Fruit fly (Drosophila melanogaster) whole organism, embryonic: ENCODE results near the gene cbt.
A peak's percentile ranks its signal among the peaks of the same experiment; 100 is the strongest.

Source experiments
- Abd-B ChIP-seq: fragments of 200-800 bp; sonication (Bioruptor generic); optimal IDR thresholded peaks from 2 replicates; lab custom pipeline; 2018; ENCODE audit warnings: missing biosample characterization, mild to moderate bottlenecking, missing genetic modification characterization, moderate library complexity
- BEAF-32 ChIP-seq: fragments of 200-800 bp; sonication (Bioruptor generic); optimal IDR thresholded peaks from 3 replicates; lab custom pipeline; 2017; ENCODE audit warnings: missing biosample characterization, missing genetic modification characterization, mild to moderate bottlenecking, moderate library complexity, missing genetic modification reagents
- Bdp1 ChIP-seq: fragments of 200-800 bp; sonication (Bioruptor generic); optimal IDR thresholded peaks from 3 replicates; lab custom pipeline; 2016; ENCODE audit warnings: missing biosample characterization, missing genetic modification characterization
- BtbVII ChIP-seq: fragments of 200-800 bp; sonication (Bioruptor generic); optimal IDR thresholded peaks from 3 replicates; lab custom pipeline; 2017; ENCODE audit warnings: missing biosample characterization, mild to moderate bottlenecking, missing genetic modification characterization
- CG10543 ChIP-seq: fragments of 200-800 bp; sonication (Bioruptor generic); optimal IDR thresholded peaks from 3 replicates; lab custom pipeline; 2017; ENCODE audit warnings: missing biosample characterization, mild to moderate bottlenecking, missing genetic modification characterization, moderate library complexity
- CG12155 ChIP-seq: fragments of 200-800 bp; sonication (Bioruptor generic); optimal IDR thresholded peaks from 3 replicates; lab custom pipeline; 2016; ENCODE audit warnings: missing biosample characterization, missing genetic modification characterization
- CG12391 ChIP-seq: fragments of 200-800 bp; sonication (Bioruptor generic); optimal IDR thresholded peaks from 3 replicates; lab custom pipeline; 2018; ENCODE audit warnings: missing biosample characterization, mild to moderate bottlenecking, missing genetic modification characterization, moderate library complexity
- CG13775 ChIP-seq: fragments of 200-800 bp; sonication (Bioruptor generic); optimal IDR thresholded peaks from 3 replicates; lab custom pipeline; 2017; ENCODE audit warnings: missing biosample characterization, mild to moderate bottlenecking, missing genetic modification characterization
- CG15479 ChIP-seq: fragments of 200-800 bp; sonication (Bioruptor generic); optimal IDR thresholded peaks from 3 replicates; lab custom pipeline; 2019; ENCODE audit warnings: missing biosample characterization, mild to moderate bottlenecking, missing genetic modification characterization, moderate library complexity
- CG15601 ChIP-seq: fragments of 200-800 bp; sonication (Bioruptor generic); optimal IDR thresholded peaks from 3 replicates; lab custom pipeline; 2019; ENCODE audit warnings: missing biosample characterization, mild to moderate bottlenecking, missing genetic modification characterization, moderate library complexity
- CG17612 ChIP-seq: fragments of 200-800 bp; sonication (Bioruptor generic); IDR thresholded peaks from 2 replicates; pipeline ENCODE4 v1.3.6; 2022; ENCODE audit warnings: missing biosample characterization, missing genetic modification characterization
- CG2202 ChIP-seq: fragments of 200-800 bp; sonication (Bioruptor generic); optimal IDR thresholded peaks from 2 replicates; lab custom pipeline; 2018; ENCODE audit warnings: missing biosample characterization, mild to moderate bottlenecking, missing genetic modification characterization
- CG2889 ChIP-seq: fragments of 200-800 bp; sonication (Bioruptor generic); IDR thresholded peaks from 3 replicates; pipeline ENCODE4 v1.3.6; 2022; ENCODE audit warnings: missing biosample characterization, missing genetic modification characterization
- CG31441 ChIP-seq: fragments of 200-800 bp; sonication (Bioruptor generic); IDR thresholded peaks from 2 replicates; pipeline ENCODE4 v1.3.6; 2022; ENCODE audit warnings: missing biosample characterization, missing genetic modification characterization
- CG3726 ChIP-seq: fragments of 200-800 bp; sonication (Bioruptor generic); IDR thresholded peaks from 3 replicates; pipeline ENCODE4, ENCODE4 v1.3.6; 2022; ENCODE audit warnings: missing biosample characterization, missing genetic modification characterization
- CG4617 ChIP-seq: fragments of 200-800 bp; sonication (Bioruptor generic); optimal IDR thresholded peaks from 3 replicates; lab custom pipeline; 2016; ENCODE audit warnings: missing biosample characterization, missing genetic modification characterization, borderline replicate concordance
- CG5180 ChIP-seq: fragments of 200-800 bp; sonication (Bioruptor generic); optimal IDR thresholded peaks from 3 replicates; lab custom pipeline; 2017; ENCODE audit warnings: missing biosample characterization, missing genetic modification characterization, mild to moderate bottlenecking, moderate library complexity, missing genetic modification reagents
- CG6813 ChIP-seq: fragments of 200-800 bp; sonication (Bioruptor generic); optimal IDR thresholded peaks from 2 replicates; lab custom pipeline; 2017; ENCODE audit warnings: missing biosample characterization, missing genetic modification characterization, mild to moderate bottlenecking, moderate library complexity, missing genetic modification reagents
- CG7271 ChIP-seq: fragments of 200-800 bp; sonication (Bioruptor generic); optimal IDR thresholded peaks from 2 replicates; lab custom pipeline; 2018; ENCODE audit warnings: missing biosample characterization, mild to moderate bottlenecking, missing genetic modification characterization, moderate library complexity
- CG8765 ChIP-seq: fragments of 200-800 bp; sonication (Bioruptor generic); IDR thresholded peaks from 2 replicates; pipeline ENCODE4 v1.3.6; 2022; ENCODE audit warnings: missing biosample characterization, missing genetic modification characterization
- Eip74EF ChIP-seq, 2 experiments: fragments of 200-800 bp in 1 of 2; fragments of >200 bp in 1 of 2; sonication (Bioruptor generic) in 1 of 2; optimal IDR thresholded peaks; 2 replicates each; lab custom pipeline; 2017 to 2019; ENCODE audit warnings: missing biosample characterization in 2 of 2, missing genetic modification characterization in 2 of 2, mild to moderate bottlenecking in 1 of 2, moderate library complexity in 1 of 2
- H2.0 ChIP-seq: fragments of 200-800 bp; sonication (Bioruptor generic); IDR thresholded peaks from 2 replicates; pipeline ENCODE4 v1.3.6; 2022; ENCODE audit warnings: missing biosample characterization, missing genetic modification characterization
- HLH4C ChIP-seq: fragments of 200-800 bp; sonication (Bioruptor generic); IDR thresholded peaks from 3 replicates; pipeline ENCODE4 v1.3.6; 2022; ENCODE audit warnings: missing biosample characterization, missing genetic modification characterization; ENCODE audit not compliant: partially characterized antibody
- HLH54F ChIP-seq: fragments of 200-800 bp; sonication (Bioruptor generic); optimal IDR thresholded peaks from 3 replicates; lab custom pipeline; 2016; ENCODE audit warnings: missing biosample characterization, missing genetic modification characterization
- Lpt ChIP-seq: fragments of >200 bp; optimal IDR thresholded peaks from 2 replicates; lab custom pipeline; 2018; ENCODE audit warnings: missing biosample characterization, missing genetic modification characterization
- Oaz ChIP-seq: fragments of 200-800 bp; sonication (Bioruptor generic); IDR thresholded peaks from 2 replicates; pipeline ENCODE4 v1.3.6; 2022; ENCODE audit warnings: missing biosample characterization, missing genetic modification characterization
- Rfx ChIP-seq: fragments of 200-800 bp; sonication (Bioruptor generic); IDR thresholded peaks from 2 replicates; pipeline ENCODE4 v1.3.6; 2022; ENCODE audit warnings: missing biosample characterization, missing genetic modification characterization
- aop ChIP-seq: fragments of 200-800 bp; sonication (Bioruptor generic); IDR thresholded peaks from 2 replicates; pipeline ENCODE4 v1.3.6; 2022; ENCODE audit warnings: missing biosample characterization, missing genetic modification characterization
- bigmax ChIP-seq: fragments of 200-800 bp; sonication (Bioruptor generic); optimal IDR thresholded peaks from 2 replicates; lab custom pipeline; 2018; ENCODE audit warnings: missing biosample characterization, mild to moderate bottlenecking, missing genetic modification characterization
- da ChIP-seq: fragments of 200-800 bp; sonication (Bioruptor generic); optimal IDR thresholded peaks from 2 replicates; lab custom pipeline; 2016; ENCODE audit warnings: missing biosample characterization, missing genetic modification characterization
- dan ChIP-seq: fragments of 200-800 bp; sonication (Bioruptor generic); IDR thresholded peaks from 2 replicates; pipeline ENCODE4 v1.3.6; 2022; ENCODE audit warnings: missing biosample characterization, missing genetic modification characterization
- dmrt11E ChIP-seq: fragments of 200-800 bp; sonication (Bioruptor generic); optimal IDR thresholded peaks from 3 replicates; lab custom pipeline; 2018; ENCODE audit warnings: missing biosample characterization, mild to moderate bottlenecking, missing genetic modification characterization, moderate library complexity
- dmrt99B ChIP-seq: fragments of 200-800 bp; sonication (Bioruptor generic); optimal IDR thresholded peaks from 2 replicates; lab custom pipeline; 2018; ENCODE audit warnings: missing biosample characterization, mild to moderate bottlenecking, missing genetic modification characterization, moderate library complexity
- fd96Cb ChIP-seq: fragments of 200-800 bp; sonication (Bioruptor generic); optimal IDR thresholded peaks from 2 replicates; lab custom pipeline; 2018; ENCODE audit warnings: missing biosample characterization, mild to moderate bottlenecking, missing genetic modification characterization, moderate library complexity
- fru ChIP-seq: fragments of >200 bp; optimal IDR thresholded peaks from 2 replicates; lab custom pipeline; 2017
- gcm2 ChIP-seq: fragments of 200-800 bp; sonication (Bioruptor generic); optimal IDR thresholded peaks from 2 replicates; lab custom pipeline; 2016; ENCODE audit warnings: missing biosample characterization, missing genetic modification characterization
- ham ChIP-seq: fragments of 200-800 bp; sonication (Bioruptor generic); IDR thresholded peaks from 2 replicates; pipeline ENCODE4 v1.3.6; 2022; ENCODE audit warnings: missing biosample characterization, missing genetic modification characterization
- hbn ChIP-seq: fragments of 200-800 bp; sonication (Bioruptor generic); IDR thresholded peaks from 2 replicates; pipeline ENCODE4 v1.3.6; 2022; ENCODE audit warnings: missing biosample characterization, missing genetic modification characterization; ENCODE audit not compliant: partially characterized antibody
- pan ChIP-seq, 4 experiments: fragments of >200 bp in 3 of 4; fragments of 200-800 bp in 1 of 4; sonication (Bioruptor generic) in 1 of 4; optimal IDR thresholded peaks in 3 of 4; IDR thresholded peaks in 1 of 4; 2 replicates each; pipeline versions ENCODE4 v1.3.6 to Lab custom; 2017 to 2022; ENCODE audit warnings: missing biosample characterization in 2 of 4, missing genetic modification characterization in 2 of 4, mixed read lengths in 1 of 4
- schlank ChIP-seq: fragments of 200-800 bp; sonication (Bioruptor generic); optimal IDR thresholded peaks from 2 replicates; lab custom pipeline; 2018; ENCODE audit warnings: missing biosample characterization, mild to moderate bottlenecking, missing genetic modification characterization
- sd ChIP-seq: fragments of 200-800 bp; sonication (Bioruptor generic); optimal IDR thresholded peaks from 3 replicates; lab custom pipeline; 2018; ENCODE audit warnings: missing biosample characterization, mild to moderate bottlenecking, missing genetic modification characterization, moderate library complexity
- sim ChIP-seq: fragments of 200-800 bp; sonication (Bioruptor generic); IDR thresholded peaks from 2 replicates; pipeline ENCODE4 v1.3.6; 2022; ENCODE audit warnings: missing biosample characterization, missing genetic modification characterization
- stwl ChIP-seq: fragments of 200-800 bp; sonication (Bioruptor generic); optimal IDR thresholded peaks from 3 replicates; lab custom pipeline; 2018; ENCODE audit warnings: missing biosample characterization, mild to moderate bottlenecking, missing genetic modification characterization, moderate library complexity
- tgo ChIP-seq: fragments of 200-800 bp; sonication (Bioruptor generic); IDR thresholded peaks from 3 replicates; pipeline ENCODE4 v1.3.6; 2022; ENCODE audit warnings: missing biosample characterization, missing genetic modification characterization
- tll ChIP-seq, 2 experiments: fragments of 200-800 bp in 1 of 2; fragments of >200 bp in 1 of 2; sonication (Bioruptor generic) in 1 of 2; optimal IDR thresholded peaks; 2 replicates each; lab custom pipeline; 2017 to 2019; ENCODE audit warnings: missing biosample characterization in 2 of 2, missing genetic modification characterization in 2 of 2, mild to moderate bottlenecking in 1 of 2, moderate library complexity in 1 of 2
- unc-4 ChIP-seq: fragments of 200-800 bp; sonication (Bioruptor generic); IDR thresholded peaks from 2 replicates; pipeline ENCODE4 v1.3.6; 2022; ENCODE audit warnings: missing biosample characterization, missing genetic modification characterization; ENCODE audit not compliant: partially characterized antibody
- vvl ChIP-seq: fragments of 200-800 bp; sonication (Bioruptor generic); IDR thresholded peaks from 2 replicates; pipeline ENCODE4 v1.3.6; 2022; ENCODE audit warnings: missing biosample characterization, missing genetic modification characterization
- wek ChIP-seq: fragments of 200-800 bp; sonication (Bioruptor generic); optimal IDR thresholded peaks from 3 replicates; lab custom pipeline; 2018; ENCODE audit warnings: missing biosample characterization, mild to moderate bottlenecking, missing genetic modification characterization, moderate library complexity
- yki ChIP-seq: fragments of >200 bp; optimal IDR thresholded peaks from 3 replicates; lab custom pipeline; 2018

The cbt gene

DNA sequence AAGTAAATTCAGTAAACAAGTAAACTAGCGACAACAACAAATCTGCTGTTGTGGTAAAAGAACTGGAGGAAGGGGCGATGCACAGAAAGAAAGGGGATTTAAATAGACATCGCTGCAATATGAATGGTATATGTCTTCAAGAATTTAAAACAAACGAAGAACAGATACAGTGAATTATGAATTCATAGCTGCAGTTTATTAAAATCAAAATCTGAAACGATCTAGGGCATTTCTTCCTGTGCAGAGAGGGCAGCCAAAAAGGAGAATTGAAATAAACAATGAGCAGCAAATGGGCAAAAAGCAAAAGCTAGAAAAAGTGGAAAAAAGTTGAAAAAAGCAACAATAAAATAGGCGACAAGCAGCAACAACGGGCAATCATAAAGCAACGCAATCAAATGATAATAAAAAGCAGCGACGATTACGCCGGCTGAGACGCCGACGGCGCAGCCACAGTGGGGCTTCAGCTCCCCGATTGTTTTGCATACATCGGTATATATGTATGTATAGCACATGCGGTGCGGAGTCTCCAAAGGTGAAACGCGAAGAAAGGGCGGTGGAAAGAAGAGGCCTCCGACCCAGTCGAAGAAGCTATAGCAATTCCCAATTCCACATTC lies 10.6 kb downstream of the cbt start (continued):
- TF ChIP-seq Abd-B (GFP tag; lab: Kevin White, UChicago), result peak; percentile 39
- TF ChIP-seq CG31441 (GFP tag; lab: Robert Waterston, UW), result peak; percentile 79
- peak; percentile 30 for TF ChIP-seq sd (tag; lab: Kevin White, UChicago)
- TF ChIP-seq HLH54F (GFP tag; lab: Kevin White, UChicago), result peak; percentile 78
- TF ChIP-seq dmrt99B (tag; lab: Kevin White, UChicago), result peak; percentile 86
- no peak for TF ChIP-seq fru (lab: Kevin White, UChicago)
- peak; percentile 63 for TF ChIP-seq CG17612 (GFP tag; lab: Robert Waterston, UW)
- no peak for TF ChIP-seq CG3726 (GFP tag; lab: Robert Waterston, UW)
- TF ChIP-seq Eip74EF (GFP tag; optimal IDR thresholded peaks at IDR 0.05; lab: Kevin White, UChicago), result peak in 1 of 2 experiments; percentile 65
- TF ChIP-seq fd96Cb, result peak; percentile 79
- TF ChIP-seq CG12391 (tag; lab: Kevin White, UChicago), result peak; percentile 77
- no peak for TF ChIP-seq hbn (GFP tag; lab: Robert Waterston, UW)
- peak; percentile 70 for TF ChIP-seq CG12155
- TF ChIP-seq unc-4 (GFP tag; lab: Robert Waterston, UW), result no peak
- no peak for TF ChIP-seq stwl (tag; lab: Kevin White, UChicago)
- TF ChIP-seq CG4617 (GFP tag; lab: Kevin White, UChicago), result no peak
- peak; percentile 53; the same call in 1 of the 2 replicates for TF ChIP-seq CG8765 (GFP tag; lab: Robert Waterston, UW)
- peak; percentile 66 for TF ChIP-seq CG15601 (tag; lab: Kevin White, UChicago)
- TF ChIP-seq tll (GFP tag; optimal IDR thresholded peaks at IDR 0.05; lab: Kevin White, UChicago), result no peak
- peak; percentile 70 for TF ChIP-seq tgo
- TF ChIP-seq yki (lab: Kevin White, UChicago), result no peak
- TF ChIP-seq dan (GFP tag; lab: Robert Waterston, UW), result no peak
- TF ChIP-seq aop (GFP tag; lab: Robert Waterston, UW), result peak; percentile 37; the same call in 1 of the 2 replicates
- TF ChIP-seq Bdp1 (GFP tag; lab: Kevin White, UChicago), result peak; percentile 59
- peak; percentile 33 for TF ChIP-seq wek (GFP tag; lab: Kevin White, UChicago)
- TF ChIP-seq CG2202 (tag; lab: Kevin White, UChicago), result no peak
- TF ChIP-seq schlank (tag; lab: Kevin White, UChicago), result peak; percentile 61
- TF ChIP-seq BtbVII (GFP tag; lab: Kevin White, UChicago), result peak; percentile 36
- TF ChIP-seq bigmax (GFP tag; lab: Kevin White, UChicago), result no peak
- TF ChIP-seq pan (optimal IDR thresholded peaks at IDR 0.05; lab: Kevin White, UChicago), result no peak
- TF ChIP-seq pan (GFP tag; optimal IDR thresholded peaks at IDR 0.05 in 1 of 2, IDR thresholded peaks at IDR 0.05 in 1 of 2), result peak in 1 of 2 experiments; percentile 84
- TF ChIP-seq CG15479 (GFP tag; lab: Kevin White, UChicago), result no peak
- TF ChIP-seq BEAF-32 (GFP tag; lab: Kevin White, UChicago), result no peak
- peak; percentile 45; the same call in 1 of the 3 replicates for TF ChIP-seq CG2889
- TF ChIP-seq vvl (GFP tag; lab: Robert Waterston, UW), result peak; percentile 87
- no peak for TF ChIP-seq Lpt (GFP tag; lab: Kevin White, UChicago)
- no peak for TF ChIP-seq CG7271
- no peak for TF ChIP-seq HLH4C (GFP tag; lab: Robert Waterston, UW)
- TF ChIP-seq gcm2 (GFP tag; lab: Kevin White, UChicago), result peak; percentile 14
- TF ChIP-seq Rfx (GFP tag; lab: Robert Waterston, UW), result peak; percentile 76
- TF ChIP-seq CG5180 (GFP tag; lab: Kevin White, UChicago), result peak; percentile 50
- TF ChIP-seq H2.0, result peak; percentile 75
- no peak for TF ChIP-seq ham (GFP tag; lab: Robert Waterston, UW)
- peak; percentile 30 for TF ChIP-seq CG10543 (GFP tag; lab: Kevin White, UChicago)
- no peak for TF ChIP-seq dmrt11E (tag; lab: Kevin White, UChicago)
- peak; percentile 75 for TF ChIP-seq CG6813 (GFP tag; lab: Kevin White, UChicago)
- TF ChIP-seq CG13775 (GFP tag; lab: Kevin White, UChicago), result peak; percentile 58
- TF ChIP-seq sim (GFP tag; lab: Robert Waterston, UW), result peak; percentile 49; the same call in 1 of the 2 replicates
- TF ChIP-seq Oaz (GFP tag; lab: Robert Waterston, UW), result peak; percentile 43
- TF ChIP-seq da (GFP tag; lab: Kevin White, UChicago), result no peak
